Fruit fly (Drosophila melanogaster): ENCODE data around the gene CG18094.

Gene CG18094

dm6 chr2L:19472256-19472655, 17.8 kb upstream of the CG18094 start:
- TF ChIP-seq bab1 (GFP tag; optimal IDR thresholded peaks at IDR 0.05) (no peak), tj (GFP tag; optimal IDR thresholded peaks at IDR 0.05) (peak; percentile 100)

- TF ChIP-seq tj (GFP tag; optimal IDR thresholded peaks at IDR 0.05) (peak; percentile 100), Mnt (GFP tag; optimal IDR thresholded peaks at IDR 0.05) (peak; percentile 7), CG5204 (GFP tag; optimal IDR thresholded peaks at IDR 0.05) (no peak), CG7045 (GFP tag; optimal IDR thresholded peaks at IDR 0.05) (no peak), kay (GFP tag; ENCODE audit: borderline replicate concordance) (peak; percentile 41)
Measured at dm6 chr2L:19473397-19474009, 16.6 kb upstream of the CG18094 start.

dm6 chr2L:19479249-19479984, 10.6 kb upstream of the CG18094 start:
- TF ChIP-seq Clk (GFP tag; optimal IDR thresholded peaks at IDR 0.05) (no peak), tj (GFP tag; optimal IDR thresholded peaks at IDR 0.05) (peak; percentile 98), pad (GFP tag; optimal IDR thresholded peaks at IDR 0.05) (peak; percentile 74)

dm6 chr2L:19480406-19481334, 9.4 kb upstream of the CG18094 start:
- no peak for TF ChIP-seq Clk (GFP tag; optimal IDR thresholded peaks at IDR 0.05)
- TF ChIP-seq CG11617 (GFP tag; optimal IDR thresholded peaks at IDR 0.05) = no peak
- TF ChIP-seq bab1 (GFP tag; optimal IDR thresholded peaks at IDR 0.05) = no peak
- no peak for TF ChIP-seq Hr96 (GFP tag; optimal IDR thresholded peaks at IDR 0.05)
- no peak for TF ChIP-seq CG7101 (tag; optimal IDR thresholded peaks at IDR 0.05)
- TF ChIP-seq CG1620 (GFP tag; optimal IDR thresholded peaks at IDR 0.05) = no peak
- no peak for TF ChIP-seq cic (GFP tag; optimal IDR thresholded peaks at IDR 0.05)
- TF ChIP-seq toe (GFP tag; optimal IDR thresholded peaks at IDR 0.05) = no peak

- TF ChIP-seq Crg-1 (GFP tag; optimal IDR thresholded peaks at IDR 0.05) (no peak), CG11617 (GFP tag; optimal IDR thresholded peaks at IDR 0.05) (no peak), ovo (GFP tag; optimal IDR thresholded peaks at IDR 0.05) (no peak), kay (GFP tag; ENCODE audit: borderline replicate concordance) (no peak), CG7101 (tag; optimal IDR thresholded peaks at IDR 0.05) (no peak), tj (GFP tag; optimal IDR thresholded peaks at IDR 0.05) (no peak), Clk (GFP tag; optimal IDR thresholded peaks at IDR 0.05) (no peak), pad (GFP tag; optimal IDR thresholded peaks at IDR 0.05) (no peak)
Measured at dm6 chr2L:19484539-19484938, 5.5 kb upstream of the CG18094 start, which contains the start of the genes CG10195 and CG13084. Gene CG10195 (minus strand): TSS chr2L:19484705. Gene CG13084 (plus strand): TSS chr2L:19484930.

- TF ChIP-seq toe (GFP tag; optimal IDR thresholded peaks at IDR 0.05) (no peak), CG12768 (GFP tag; optimal IDR thresholded peaks at IDR 0.05) (no peak), Clk (GFP tag; optimal IDR thresholded peaks at IDR 0.05) (no peak), CG7045 (GFP tag; optimal IDR thresholded peaks at IDR 0.05) (no peak), CG1620 (GFP tag; optimal IDR thresholded peaks at IDR 0.05) (no peak), kay (GFP tag; ENCODE audit: borderline replicate concordance) (no peak), ovo (GFP tag; optimal IDR thresholded peaks at IDR 0.05) (no peak), CG5204 (GFP tag; optimal IDR thresholded peaks at IDR 0.05) (no peak), CG33017 (tag; optimal IDR thresholded peaks at IDR 0.05) (no peak), Mnt (GFP tag; optimal IDR thresholded peaks at IDR 0.05) (no peak), tj (GFP tag; optimal IDR thresholded peaks at IDR 0.05) (no peak), CG11617 (GFP tag; optimal IDR thresholded peaks at IDR 0.05) (no peak), pad (GFP tag; optimal IDR thresholded peaks at IDR 0.05) (no peak), cnc (optimal IDR thresholded peaks at IDR 0.05) (no peak), CG7101 (tag; optimal IDR thresholded peaks at IDR 0.05) (no peak)
Measured at dm6 chr2L:19487190-19487589, 2.9 kb upstream of the CG18094 start, which contains the start of gene CG13083. Gene CG13083 (plus strand): TSS chr2L:19487490.

- TF ChIP-seq Crg-1 (GFP tag; optimal IDR thresholded peaks at IDR 0.05) = peak; percentile 46
- peak; percentile 73 for TF ChIP-seq CG11617 (GFP tag; optimal IDR thresholded peaks at IDR 0.05)
- no peak for TF ChIP-seq CG5204 (GFP tag; optimal IDR thresholded peaks at IDR 0.05)
- peak; percentile 74 for TF ChIP-seq CG12768 (GFP tag; optimal IDR thresholded peaks at IDR 0.05)
- peak; percentile 81 for TF ChIP-seq CG14711 (tag; optimal IDR thresholded peaks at IDR 0.05)
- TF ChIP-seq Clk (GFP tag; optimal IDR thresholded peaks at IDR 0.05) = peak; percentile 36
- TF ChIP-seq CG33017 (tag; optimal IDR thresholded peaks at IDR 0.05) = peak; percentile 59
- TF ChIP-seq CG7045 (GFP tag; optimal IDR thresholded peaks at IDR 0.05) = peak; percentile 60
- TF ChIP-seq toe (GFP tag; optimal IDR thresholded peaks at IDR 0.05) = no peak
- no peak for TF ChIP-seq cnc (optimal IDR thresholded peaks at IDR 0.05)
- TF ChIP-seq Mnt (GFP tag; optimal IDR thresholded peaks at IDR 0.05) = peak; percentile 37
- peak; percentile 70 for TF ChIP-seq tj (GFP tag; optimal IDR thresholded peaks at IDR 0.05)
- peak; percentile 27 for TF ChIP-seq CG1620 (GFP tag; optimal IDR thresholded peaks at IDR 0.05)
- no peak for TF ChIP-seq kay (GFP tag; ENCODE audit: borderline replicate concordance)
- TF ChIP-seq bab1 (GFP tag; optimal IDR thresholded peaks at IDR 0.05) = peak; percentile 78
- peak; percentile 67 for TF ChIP-seq ovo (GFP tag; optimal IDR thresholded peaks at IDR 0.05)
- TF ChIP-seq CG7101 (tag; optimal IDR thresholded peaks at IDR 0.05) = peak; percentile 85
- TF ChIP-seq Hr96 (GFP tag; optimal IDR thresholded peaks at IDR 0.05) = peak; percentile 11
- TF ChIP-seq cic (GFP tag; optimal IDR thresholded peaks at IDR 0.05) = no peak
- TF ChIP-seq pad (GFP tag; optimal IDR thresholded peaks at IDR 0.05) = peak; percentile 38
Measured at dm6 chr2L:19492934-19493686, 3.0 kb downstream of the CG18094 start, which contains the start of the genes swm and Ctu2. Gene swm (plus strand): TSS chr2L:19493251. Gene Ctu2 (minus strand): TSS chr2L:19493253.
